Worm (Caenorhabditis elegans): Measurements from ENCODE around the gene R07D5.2.

The R07D5.2 gene

DNA sequence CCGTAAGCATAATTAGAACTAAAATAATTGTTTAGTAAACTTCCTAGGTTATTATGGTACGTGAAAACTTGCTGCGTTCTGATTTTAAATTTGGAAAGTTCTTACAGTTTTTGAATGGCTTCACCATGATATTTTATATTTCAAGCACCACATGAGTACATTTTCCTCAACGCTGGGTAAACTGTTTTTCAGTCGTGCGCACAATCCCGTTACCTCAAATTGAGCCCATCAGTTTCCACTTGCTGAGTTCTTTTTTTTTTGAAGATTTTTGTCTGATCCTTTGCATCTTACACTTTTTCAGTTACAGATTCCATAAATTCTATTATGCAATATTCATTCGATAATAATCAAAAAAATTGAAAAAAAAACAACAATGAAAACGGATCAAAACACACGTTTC lies 4.1 kb upstream of the R07D5.2 start:
- TF ChIP-seq fkh-6 (tag; optimal IDR thresholded peaks at IDR 0.05) (no peak), pha-2 (tag; optimal IDR thresholded peaks at IDR 0.05) (no peak), ceh-30 (tag; optimal IDR thresholded peaks at IDR 0.05) (no peak), sdc-2 (tag; optimal IDR thresholded peaks at IDR 0.05) (no peak)

DNA sequence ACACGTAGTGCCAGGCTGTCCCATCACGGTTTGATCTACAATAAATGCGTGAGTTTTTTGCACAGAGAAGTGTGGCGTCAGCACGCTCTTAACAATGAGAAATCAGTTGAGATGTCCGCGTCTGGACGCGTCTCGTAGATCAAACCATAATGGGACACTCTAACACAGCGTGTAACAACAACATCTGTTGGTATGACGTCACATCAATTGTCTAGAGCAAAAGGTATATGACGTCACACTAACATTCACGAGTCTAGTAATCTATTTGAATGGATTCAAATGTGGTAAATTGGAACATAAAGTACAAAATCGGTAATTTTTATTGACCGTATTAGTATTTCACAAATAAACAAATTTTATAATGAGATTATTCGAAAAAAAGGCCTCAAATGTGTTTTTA lies 666 bp downstream of the R07D5.2 start:
- TF ChIP-seq ceh-34 (tag; optimal IDR thresholded peaks at IDR 0.05) (no peak), nhr-232 (tag; optimal IDR thresholded peaks at IDR 0.05) (no peak)

DNA sequence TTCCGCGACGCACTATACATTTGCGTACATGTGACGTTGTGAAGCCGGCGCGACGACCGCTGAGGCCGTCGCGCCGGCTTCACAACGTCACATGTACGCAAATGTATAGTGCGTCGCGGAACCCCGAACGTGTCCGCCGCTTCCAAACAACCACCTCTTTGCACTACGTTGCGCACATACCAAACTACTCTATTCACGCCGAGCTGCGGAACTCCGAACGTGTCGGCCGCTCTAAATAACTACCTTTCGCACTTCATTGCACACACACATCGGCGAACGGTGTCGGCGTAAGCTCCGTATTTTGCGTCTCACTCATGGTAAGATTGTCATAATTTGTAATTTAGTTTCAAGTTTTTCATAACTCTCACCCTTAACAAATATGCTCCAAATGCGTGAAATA lies 4.2 kb downstream of the R07D5.2 start:
- no peak for TF ChIP-seq ets-4 (tag; optimal IDR thresholded peaks at IDR 0.05)
- no peak for TF ChIP-seq ztf-16 (tag; optimal IDR thresholded peaks at IDR 0.05)
- no peak for TF ChIP-seq pqm-1 (tag; optimal IDR thresholded peaks at IDR 0.05)
- no peak for TF ChIP-seq pha-4 (tag; optimal IDR thresholded peaks at IDR 0.05)
- no peak for TF ChIP-seq sox-4 (tag; optimal IDR thresholded peaks at IDR 0.05)
- no peak for TF ChIP-seq ceh-31 (tag; optimal IDR thresholded peaks at IDR 0.05)
- TF ChIP-seq odd-2 (tag; optimal IDR thresholded peaks at IDR 0.05): no peak
- no peak for TF ChIP-seq elt-4 (tag; optimal IDR thresholded peaks at IDR 0.05)
- no peak for TF ChIP-seq K02D7.2 (tag; optimal IDR thresholded peaks at IDR 0.05)

DNA sequence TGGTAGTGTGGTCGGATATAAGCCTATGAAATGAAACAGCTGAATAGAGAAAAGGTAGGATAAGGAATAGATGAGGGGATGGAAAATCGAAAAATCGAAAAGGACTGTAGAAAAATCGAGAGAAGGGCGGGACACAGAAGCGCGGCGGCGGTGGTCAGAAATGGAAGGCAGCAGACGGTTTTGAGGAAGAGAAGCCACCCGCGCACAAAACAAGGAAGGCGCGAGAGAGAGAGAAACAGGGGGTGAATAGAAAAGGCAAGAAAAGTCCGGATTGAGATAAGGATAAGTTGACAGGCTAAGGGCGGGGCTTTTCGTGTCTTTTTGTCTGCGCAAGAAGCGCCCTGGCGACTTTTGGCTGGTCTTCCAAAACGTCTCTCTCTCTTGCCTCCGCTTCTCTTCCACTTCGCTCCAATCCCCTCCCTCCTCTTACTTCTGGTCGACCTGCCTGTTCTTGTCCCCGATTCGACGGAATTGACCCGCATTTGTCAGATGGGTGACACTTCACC lies 8.6 kb downstream of the R07D5.2 start, which contains the start of gene mlt-9:
Gene mlt-9 (minus strand): TSS at position 51 of the 506 bp plus-strand sequence.
- peak; percentile 21 for TF ChIP-seq ref-2 (tag; optimal IDR thresholded peaks at IDR 0.05)
- peak; percentile 18 for TF ChIP-seq C08G9.2 (tag; optimal IDR thresholded peaks at IDR 0.05)
- no peak for TF ChIP-seq ceh-6 (GFP tag; optimal IDR thresholded peaks at IDR 0.05)
- peak; percentile 4 for TF ChIP-seq fkh-6 (tag; optimal IDR thresholded peaks at IDR 0.05)

DNA sequence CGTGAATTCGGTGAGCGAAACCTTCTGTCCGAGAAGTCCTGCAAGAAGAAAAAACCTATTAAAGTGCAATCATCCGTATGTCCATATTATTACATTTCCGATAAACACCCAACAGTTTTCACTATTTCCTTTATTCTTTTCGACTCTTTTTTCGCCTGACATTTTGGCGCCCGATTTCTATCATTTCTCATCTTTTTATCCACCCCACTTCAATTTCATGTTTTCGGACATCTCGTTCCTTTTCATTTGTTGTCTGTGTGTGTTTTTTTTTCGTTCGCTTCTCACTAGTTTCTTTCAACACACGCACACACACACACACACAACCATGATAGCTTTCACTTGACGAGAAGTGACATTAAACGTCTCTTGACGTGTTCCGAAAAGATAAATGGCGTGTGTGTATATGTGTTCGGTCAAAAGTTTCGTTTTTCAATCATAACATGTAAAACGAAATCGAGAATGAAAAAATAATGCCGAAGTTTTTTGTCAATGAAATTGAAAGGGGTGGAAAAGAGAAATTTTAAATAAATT lies 11.4 kb downstream of the R07D5.2 start:
- no peak for TF ChIP-seq Y22D7AL.16 (tag; optimal IDR thresholded peaks at IDR 0.05)
- TF ChIP-seq ceh-18 (tag; optimal IDR thresholded peaks at IDR 0.05): no peak
- no peak for TF ChIP-seq hlh-6 (tag; optimal IDR thresholded peaks at IDR 0.05)

DNA sequence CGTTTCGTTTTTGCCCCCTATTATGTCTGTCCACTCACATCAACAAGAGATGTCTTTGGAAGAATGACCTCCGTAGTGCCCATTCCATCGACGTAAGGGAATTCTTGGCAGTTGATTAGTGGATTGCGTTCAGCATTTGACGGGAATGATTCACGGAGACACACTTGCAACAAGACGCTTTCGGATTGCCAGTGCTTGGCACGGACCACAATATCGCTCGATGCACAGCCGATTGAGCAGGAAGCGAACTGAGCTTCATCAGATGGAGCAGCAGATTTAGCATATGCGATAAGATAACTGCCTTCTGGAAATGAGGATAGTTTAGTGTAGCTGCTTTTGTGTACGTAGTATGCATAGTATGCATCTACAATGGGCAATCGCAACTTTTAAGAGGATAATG lies 12.9 kb downstream of the R07D5.2 start:
- TF ChIP-seq syd-9 (tag; optimal IDR thresholded peaks at IDR 0.05) (no peak), fkh-6 (tag; optimal IDR thresholded peaks at IDR 0.05) (no peak), ceh-22 (tag; optimal IDR thresholded peaks at IDR 0.05) (no peak), ceh-6 (GFP tag; optimal IDR thresholded peaks at IDR 0.05) (no peak), che-1 (tag; optimal IDR thresholded peaks at IDR 0.05) (no peak), elt-4 (tag; optimal IDR thresholded peaks at IDR 0.05) (no peak), nfya-1 (tag; optimal IDR thresholded peaks at IDR 0.05) (no peak), hlh-30 (tag; optimal IDR thresholded peaks at IDR 0.05; ENCODE audit: insufficient read depth) (no peak), ets-4 (tag; optimal IDR thresholded peaks at IDR 0.05) (no peak), hlh-15 (tag; optimal IDR thresholded peaks at IDR 0.05) (no peak), fax-1 (tag; optimal IDR thresholded peaks at IDR 0.05) (no peak), dve-1 (tag; optimal IDR thresholded peaks at IDR 0.05) (no peak), T23F11.4 (GFP tag; optimal IDR thresholded peaks at IDR 0.05) (no peak), sox-2 (GFP tag; IDR thresholded peaks at IDR 0.05) (no peak), tbx-7 (tag; optimal IDR thresholded peaks at IDR 0.05) (no peak), hlh-8 (tag; optimal IDR thresholded peaks at IDR 0.05) (no peak), pros-1 (tag; optimal IDR thresholded peaks at IDR 0.05) (no peak), lin-11 (tag; optimal IDR thresholded peaks at IDR 0.05) (no peak), zip-5 (tag; optimal IDR thresholded peaks at IDR 0.05) (no peak), unc-42 (tag; optimal IDR thresholded peaks at IDR 0.05) (no peak)

Data from whole organism, late embryonic.